Worm (Caenorhabditis elegans): ENCODE measurements around the gene tph-1.

ce11 chrII:7529078-7529683 lies 20.0 kb upstream of the tph-1 start, which contains the start of gene ZK1290.5:
- TF ChIP-seq snpc-1.3 (tag; optimal IDR thresholded peaks at IDR 0.05; ENCODE audit: insufficient read depth) (no peak), F57C9.4 (tag; optimal IDR thresholded peaks at IDR 0.05) (no peak), T07F8.4 (tag; optimal IDR thresholded peaks at IDR 0.05) (no peak), pha-4 (tag; optimal IDR thresholded peaks at IDR 0.05) (peak; percentile 80), madf-8 (GFP tag; conservative IDR thresholded peaks at IDR 0.05) (no peak), nfya-1 (tag; optimal IDR thresholded peaks at IDR 0.05; ENCODE audit: borderline replicate concordance, insufficient read depth) (no peak), unc-62 (GFP tag; optimal IDR thresholded peaks at IDR 0.05) (no peak)

Measured in whole organism, young adult.